Fruit fly (Drosophila melanogaster) whole organism, embryonic: ENCODE measurements around the gene CG12182.

Experiments
- B-H2 ChIP-seq: fragments of 200-800 bp; sonication (Bioruptor generic); optimal IDR thresholded peaks from 2 replicates; lab custom pipeline; 2018; ENCODE audit warnings: missing biosample characterization, mild to moderate bottlenecking, missing genetic modification characterization
- Bdp1 ChIP-seq: fragments of 200-800 bp; sonication (Bioruptor generic); optimal IDR thresholded peaks from 3 replicates; lab custom pipeline; 2016; ENCODE audit warnings: missing biosample characterization, missing genetic modification characterization
- Bgb ChIP-seq: fragments of 200-800 bp; sonication (Bioruptor generic); IDR thresholded peaks from 2 replicates; pipeline ENCODE4 v1.3.6; 2022; ENCODE audit warnings: missing biosample characterization, missing genetic modification characterization; ENCODE audit not compliant: partially characterized antibody
- CG10366 ChIP-seq: fragments of 200-800 bp; sonication (Bioruptor generic); IDR thresholded peaks from 2 replicates; pipeline ENCODE4 v1.3.6; 2022; ENCODE audit warnings: missing biosample characterization, missing genetic modification characterization
- CG10431 ChIP-seq: fragments of 200-800 bp; sonication (Bioruptor generic); optimal IDR thresholded peaks from 3 replicates; lab custom pipeline; 2018; ENCODE audit warnings: missing biosample characterization, mild to moderate bottlenecking, missing genetic modification characterization
- CG11093 ChIP-seq: fragments of 200-800 bp; sonication (Bioruptor generic); IDR thresholded peaks from 3 replicates; pipeline ENCODE4 v1.3.6; 2022; ENCODE audit warnings: missing biosample characterization, missing genetic modification characterization
- CG12391 ChIP-seq: fragments of 200-800 bp; sonication (Bioruptor generic); optimal IDR thresholded peaks from 3 replicates; lab custom pipeline; 2018; ENCODE audit warnings: missing biosample characterization, mild to moderate bottlenecking, missing genetic modification characterization, moderate library complexity
- CG12942 ChIP-seq: fragments of 200-800 bp; sonication (Bioruptor generic); optimal IDR thresholded peaks from 3 replicates; lab custom pipeline; 2016; ENCODE audit warnings: missing biosample characterization, missing genetic modification characterization
- CG1529 ChIP-seq: fragments of 200-800 bp; sonication (Bioruptor generic); optimal IDR thresholded peaks from 3 replicates; lab custom pipeline; 2018; ENCODE audit warnings: missing biosample characterization, missing genetic modification characterization
- CG15514 ChIP-seq: fragments of 200-800 bp; sonication (Bioruptor generic); optimal IDR thresholded peaks from 3 replicates; lab custom pipeline; 2017; ENCODE audit warnings: missing biosample characterization, missing genetic modification characterization, mild to moderate bottlenecking, moderate library complexity, missing genetic modification reagents
- CG16815 ChIP-seq: fragments of 200-800 bp; sonication (Bioruptor generic); optimal IDR thresholded peaks from 3 replicates; lab custom pipeline; 2017; ENCODE audit warnings: missing biosample characterization, mild to moderate bottlenecking, missing genetic modification characterization
- CG17359 ChIP-seq: fragments of 200-800 bp; sonication (Bioruptor generic); optimal IDR thresholded peaks from 3 replicates; lab custom pipeline; 2018; ENCODE audit warnings: missing biosample characterization, mild to moderate bottlenecking, missing genetic modification characterization, moderate library complexity
- CG3281 ChIP-seq: fragments of 200-800 bp; sonication (Bioruptor generic); optimal IDR thresholded peaks from 3 replicates; lab custom pipeline; 2017; ENCODE audit warnings: missing biosample characterization, mild to moderate bottlenecking, missing genetic modification characterization
- CG3838 ChIP-seq: fragments of 200-800 bp; sonication (Bioruptor generic); optimal IDR thresholded peaks from 3 replicates; lab custom pipeline; 2016; ENCODE audit warnings: missing biosample characterization, missing genetic modification characterization
- CG4424 ChIP-seq: fragments of 200-800 bp; sonication (Bioruptor generic); optimal IDR thresholded peaks from 3 replicates; lab custom pipeline; 2016; ENCODE audit warnings: missing biosample characterization, missing genetic modification characterization
- CG4820 ChIP-seq: fragments of 200-800 bp; sonication (Bioruptor generic); optimal IDR thresholded peaks from 3 replicates; lab custom pipeline; 2016; ENCODE audit warnings: missing biosample characterization, missing genetic modification characterization
- CG5953 ChIP-seq: fragments of 200-800 bp; sonication (Bioruptor generic); IDR thresholded peaks from 2 replicates; pipeline ENCODE4 v1.3.6; 2022; ENCODE audit warnings: missing biosample characterization, missing genetic modification characterization
- CG6654 ChIP-seq: fragments of 200-800 bp; sonication (Bioruptor generic); optimal IDR thresholded peaks from 2 replicates; lab custom pipeline; 2017; ENCODE audit warnings: missing biosample characterization, mild to moderate bottlenecking, missing genetic modification characterization
- CHES-1-like ChIP-seq: fragments of 200-800 bp; sonication (Bioruptor generic); optimal IDR thresholded peaks from 2 replicates; lab custom pipeline; 2016; ENCODE audit warnings: missing biosample characterization, missing genetic modification characterization
- CrebB ChIP-seq: fragments of 200-800 bp; sonication (Bioruptor generic); optimal IDR thresholded peaks from 3 replicates; lab custom pipeline; 2018; ENCODE audit warnings: missing biosample characterization, mild to moderate bottlenecking, missing genetic modification characterization
- Dbx ChIP-seq: fragments of 200-800 bp; sonication (Bioruptor generic); IDR thresholded peaks from 3 replicates; pipeline ENCODE4 v1.3.6; 2022; ENCODE audit warnings: missing biosample characterization, missing genetic modification characterization
- Dek ChIP-seq: fragments of 200-800 bp; sonication (Bioruptor generic); optimal IDR thresholded peaks from 3 replicates; lab custom pipeline; 2019; ENCODE audit warnings: missing biosample characterization, mild to moderate bottlenecking, missing genetic modification characterization, moderate library complexity
- Dfd ChIP-seq, 2 experiments: fragments of >200 bp; optimal IDR thresholded peaks; 2 replicates each; lab custom pipeline; 2017; ENCODE audit warnings: missing biosample characterization in 2 of 2, missing genetic modification characterization in 2 of 2
- ERR ChIP-seq: fragments of 200-800 bp; sonication (Bioruptor generic); optimal IDR thresholded peaks from 2 replicates; lab custom pipeline; 2016; ENCODE audit warnings: missing biosample characterization, missing genetic modification characterization
- Fer1 ChIP-seq: fragments of 200-800 bp; sonication (Bioruptor generic); optimal IDR thresholded peaks from 2 replicates; lab custom pipeline; 2017; ENCODE audit warnings: missing biosample characterization, mild to moderate bottlenecking, missing genetic modification characterization
- Hr3 ChIP-seq: fragments of 200-800 bp; sonication (Bioruptor generic); optimal IDR thresholded peaks from 3 replicates; lab custom pipeline; 2016; ENCODE audit warnings: missing biosample characterization, missing genetic modification characterization
- NC2β ChIP-seq: fragments of 200-800 bp; sonication (Bioruptor generic); optimal IDR thresholded peaks from 2 replicates; lab custom pipeline; 2016; ENCODE audit warnings: missing biosample characterization, missing genetic modification characterization
- Oli ChIP-seq: fragments of 200-800 bp; sonication (Bioruptor generic); optimal IDR thresholded peaks from 2 replicates; lab custom pipeline; 2018; ENCODE audit warnings: missing biosample characterization, mild to moderate bottlenecking, missing genetic modification characterization, moderate library complexity
- Poxn ChIP-seq: fragments of 200-800 bp; sonication (Bioruptor generic); IDR thresholded peaks from 2 replicates; pipeline ENCODE4 v1.3.6; 2022; ENCODE audit warnings: missing biosample characterization, missing genetic modification characterization
- Sin3A ChIP-seq: fragments of >200 bp; optimal IDR thresholded peaks from 2 replicates; lab custom pipeline; 2018
- Six4 ChIP-seq: fragments of 200-800 bp; sonication (Bioruptor generic); optimal IDR thresholded peaks from 2 replicates; lab custom pipeline; 2016; ENCODE audit warnings: missing biosample characterization, missing genetic modification characterization
- Taf1 ChIP-seq: fragments of 200-800 bp; sonication (Bioruptor generic); IDR thresholded peaks from 2 replicates; pipeline ENCODE4 v1.3.6; 2022; ENCODE audit warnings: missing biosample characterization, missing genetic modification characterization
- dysf ChIP-seq: fragments of 200-800 bp; sonication (Bioruptor generic); IDR thresholded peaks from 3 replicates; pipeline ENCODE4 v1.3.6; 2022; ENCODE audit warnings: missing biosample characterization, missing genetic modification characterization
- en ChIP-seq: fragments of 200-800 bp; sonication (Bioruptor generic); optimal IDR thresholded peaks from 2 replicates; lab custom pipeline; 2016; ENCODE audit warnings: missing biosample characterization, missing genetic modification characterization
- fru ChIP-seq: fragments of >200 bp; optimal IDR thresholded peaks from 2 replicates; lab custom pipeline; 2017
- gfzf ChIP-seq: fragments of 200-800 bp; sonication (Bioruptor generic); optimal IDR thresholded peaks from 2 replicates; lab custom pipeline; 2016; ENCODE audit warnings: missing biosample characterization, mild to moderate bottlenecking, missing genetic modification characterization, moderate library complexity
- gro ChIP-seq: fragments of 200-800 bp; sonication (Bioruptor generic); optimal IDR thresholded peaks from 2 replicates; lab custom pipeline; 2016; ENCODE audit warnings: missing biosample characterization, missing genetic modification characterization
- gt ChIP-seq: fragments of 200-800 bp; sonication (Bioruptor generic); IDR thresholded peaks from 2 replicates; pipeline ENCODE4 v1.3.6; 2022; ENCODE audit warnings: missing biosample characterization, missing genetic modification characterization
- h ChIP-seq: fragments of >200 bp; optimal IDR thresholded peaks from 2 replicates; lab custom pipeline; 2017
- jing ChIP-seq: fragments of 200-800 bp; sonication (Bioruptor generic); optimal IDR thresholded peaks from 2 replicates; lab custom pipeline; 2018; ENCODE audit warnings: missing biosample characterization, mild to moderate bottlenecking, missing genetic modification characterization
- kni ChIP-seq: fragments of 200-800 bp; sonication (Bioruptor generic); optimal IDR thresholded peaks from 3 replicates; lab custom pipeline; 2017; ENCODE audit warnings: mild to moderate bottlenecking, missing biosample characterization, missing genetic modification reagents, missing genetic modification characterization
- lilli ChIP-seq: fragments of 200-800 bp; sonication (Bioruptor generic); optimal IDR thresholded peaks from 3 replicates; lab custom pipeline; 2016; ENCODE audit warnings: missing biosample characterization, missing genetic modification characterization
- maf-S ChIP-seq: fragments of 200-800 bp; sonication (Bioruptor generic); optimal IDR thresholded peaks from 2 replicates; lab custom pipeline; 2016; ENCODE audit warnings: missing biosample characterization, missing genetic modification characterization
- nerfin-2 ChIP-seq: fragments of 200-800 bp; sonication (Bioruptor generic); IDR thresholded peaks from 2 replicates; pipeline ENCODE4 v1.3.6; 2022; ENCODE audit warnings: missing biosample characterization, missing genetic modification characterization; ENCODE audit not compliant: partially characterized antibody
- org-1 ChIP-seq: fragments of 200-800 bp; sonication (Bioruptor generic); optimal IDR thresholded peaks from 2 replicates; lab custom pipeline; 2017; ENCODE audit warnings: missing biosample characterization, missing genetic modification characterization
- pnt ChIP-seq: fragments of 200-800 bp; sonication (Bioruptor generic); optimal IDR thresholded peaks from 3 replicates; lab custom pipeline; 2016; ENCODE audit warnings: missing biosample characterization, missing genetic modification characterization
- prd ChIP-seq, 3 experiments: fragments of >200 bp in 2 of 3; fragments of 200-800 bp in 1 of 3; sonication (Bioruptor generic) in 1 of 3; optimal IDR thresholded peaks in 2 of 3; IDR thresholded peaks in 1 of 3; 2 replicates in 2 of 3; 3 replicates in 1 of 3; pipeline versions ENCODE4 v1.3.6 to Lab custom; 2017 to 2022; ENCODE audit warnings: missing biosample characterization in 1 of 3, missing genetic modification characterization in 1 of 3
- sqz ChIP-seq: fragments of 200-800 bp; sonication (Bioruptor generic); optimal IDR thresholded peaks from 3 replicates; lab custom pipeline; 2018; ENCODE audit warnings: missing biosample characterization, mild to moderate bottlenecking, missing genetic modification characterization
- sr ChIP-seq: fragments of 200-800 bp; sonication (Bioruptor generic); IDR thresholded peaks from 3 replicates; pipeline ENCODE4 v1.3.6; 2022; ENCODE audit warnings: missing biosample characterization, missing genetic modification characterization
- tin ChIP-seq: fragments of 200-800 bp; sonication (Bioruptor generic); optimal IDR thresholded peaks from 3 replicates; lab custom pipeline; 2016; ENCODE audit warnings: missing biosample characterization, missing genetic modification characterization
- tll ChIP-seq, 2 experiments: fragments of 200-800 bp in 1 of 2; fragments of >200 bp in 1 of 2; sonication (Bioruptor generic) in 1 of 2; optimal IDR thresholded peaks; 2 replicates each; lab custom pipeline; 2017 to 2019; ENCODE audit warnings: missing biosample characterization in 2 of 2, missing genetic modification characterization in 2 of 2, mild to moderate bottlenecking in 1 of 2, moderate library complexity in 1 of 2
- trem ChIP-seq: fragments of 200-800 bp; optimal IDR thresholded peaks from 3 replicates; lab custom pipeline; 2019; ENCODE audit warnings: missing biosample characterization, mild to moderate bottlenecking, missing genetic modification characterization, moderate library complexity
- zen ChIP-seq: fragments of 200-800 bp; sonication (Bioruptor generic); optimal IDR thresholded peaks from 3 replicates; lab custom pipeline; 2018; ENCODE audit warnings: missing biosample characterization, mild to moderate bottlenecking, missing genetic modification characterization, moderate library complexity

The CG12182 gene

dm6 chr3L:2632763-2633100 lies 33.4 kb upstream of the CG12182 start (continued):
- TF ChIP-seq CrebB (tag; lab: Kevin White, UChicago) (no peak), ERR (GFP tag; lab: Kevin White, UChicago) (no peak), pnt (GFP tag; lab: Kevin White, UChicago) (no peak), sqz (GFP tag; lab: Kevin White, UChicago) (no peak), prd (optimal IDR thresholded peaks at IDR 0.05; lab: Kevin White, UChicago) (no peak), prd (GFP tag; IDR thresholded peaks at IDR 0.05; lab: Robert Waterston, UW) (no peak), sr (peak; percentile 87), Taf1 (GFP tag; lab: Robert Waterston, UW) (no peak), CG3281 (GFP tag; lab: Kevin White, UChicago) (no peak), jing (no peak), Poxn (GFP tag; lab: Robert Waterston, UW) (no peak), gro (GFP tag; lab: Kevin White, UChicago) (no peak), CG16815 (GFP tag; lab: Kevin White, UChicago) (no peak), tin (no peak), CG4424 (GFP tag; lab: Kevin White, UChicago) (no peak), trem (tag; lab: Kevin White, UChicago) (no peak), org-1 (GFP tag; lab: Kevin White, UChicago) (no peak), CG3838 (GFP tag; lab: Kevin White, UChicago) (no peak), nerfin-2 (GFP tag; lab: Robert Waterston, UW) (no peak), dysf (GFP tag; lab: Robert Waterston, UW) (no peak), B-H2 (GFP tag; lab: Kevin White, UChicago) (no peak), Oli (no peak), Fer1 (GFP tag; lab: Kevin White, UChicago) (peak; percentile 4), CG6654 (GFP tag; lab: Kevin White, UChicago) (no peak), CG1529 (GFP tag; lab: Kevin White, UChicago) (no peak), CG11093 (0 out of 3 replicates have a peak, but pooled peaks have one; percentile 19), h (lab: Kevin White, UChicago) (peak; percentile 36), fru (lab: Kevin White, UChicago) (no peak), kni (GFP tag; lab: Kevin White, UChicago) (no peak), Dfd (GFP tag; optimal IDR thresholded peaks at IDR 0.05; lab: Kevin White, UChicago) (peak in 1 of 2 experiments; percentile 5), Hr3 (no peak), Dbx (GFP tag; lab: Robert Waterston, UW) (0 out of 3 replicates have a peak, but pooled peaks have one; percentile 9), Six4 (GFP tag; lab: Kevin White, UChicago) (no peak), lilli (GFP tag; lab: Kevin White, UChicago) (no peak), Sin3A (lab: Kevin White, UChicago) (no peak), CG12942 (GFP tag; lab: Kevin White, UChicago) (no peak), gfzf (GFP tag; lab: Kevin White, UChicago) (no peak), Bgb (no peak), CG12391 (tag; lab: Kevin White, UChicago) (no peak), Bdp1 (GFP tag; lab: Kevin White, UChicago) (no peak), CHES-1-like (no peak), NC2β (GFP tag; lab: Kevin White, UChicago) (no peak), CG15514 (GFP tag; lab: Kevin White, UChicago) (no peak), CG4820 (GFP tag; lab: Kevin White, UChicago) (no peak), CG5953 (GFP tag; lab: Robert Waterston, UW) (no peak), CG17359 (tag; lab: Kevin White, UChicago) (no peak), tll (GFP tag; optimal IDR thresholded peaks at IDR 0.05; lab: Kevin White, UChicago) (no peak), CG10431 (GFP tag; lab: Kevin White, UChicago) (no peak), gt (GFP tag; lab: Robert Waterston, UW) (no peak), maf-S (GFP tag; lab: Kevin White, UChicago) (no peak), Dek (no peak), CG10366 (GFP tag; lab: Robert Waterston, UW) (no peak), zen (tag; lab: Kevin White, UChicago) (no peak), en (no peak)
